Worm (Caenorhabditis elegans) whole organism, young adult: ENCODE measurements around the gene acbp-4.
A peak's percentile ranks its signal among the peaks of the same experiment; 100 is the strongest.

Experiments used
- D2030.7 ChIP-seq: fragments of 200-800 bp; sonication (Bioruptor generic); IDR thresholded peaks from 2 replicates; pipeline ENCODE4 v1.3.6; 2022; ENCODE audit warnings: missing genetic modification reagents, missing genetic modification characterization, missing compliant biosample characterization
- F22D6.2 ChIP-seq: sonication (generic microtip); optimal IDR thresholded peaks from 2 replicates; lab custom pipeline; 2016; ENCODE audit warnings: mild to moderate bottlenecking, missing genetic modification characterization, missing compliant biosample characterization
- F33H1.4 ChIP-seq: fragments of 200-800 bp; sonication (Bioruptor generic); IDR thresholded peaks from 2 replicates; pipeline ENCODE4 v1.3.6; 2022; ENCODE audit warnings: missing genetic modification reagents, missing genetic modification characterization, missing compliant biosample characterization
- F37B4.10 ChIP-seq: fragments of 200-800 bp; sonication (Bioruptor generic); IDR thresholded peaks from 2 replicates; pipeline ENCODE4 v1.3.6; 2022; ENCODE audit warnings: missing genetic modification characterization, missing compliant biosample characterization
- F49E8.2 ChIP-seq: sonication (generic microtip); optimal IDR thresholded peaks from 3 replicates; lab custom pipeline; 2017; ENCODE audit warnings: missing genetic modification characterization, mild to moderate bottlenecking, missing compliant biosample characterization, antibody characterized with exemption, moderate library complexity; ENCODE audit not compliant: insufficient read depth
- F55B11.4 ChIP-seq: sonication (generic microtip); optimal IDR thresholded peaks from 2 replicates; lab custom pipeline; 2016; ENCODE audit warnings: missing compliant biosample characterization, missing genetic modification characterization, borderline replicate concordance; ENCODE audit not compliant: insufficient read depth
- K11D2.4 ChIP-seq: fragments of 200-800 bp; sonication (Bioruptor generic); IDR thresholded peaks from 2 replicates; pipeline ENCODE4 v1.3.6; 2022; ENCODE audit warnings: missing genetic modification reagents, missing genetic modification characterization, missing compliant biosample characterization
- T07F8.4 ChIP-seq: sonication (generic microtip); optimal IDR thresholded peaks from 2 replicates; lab custom pipeline; 2016; ENCODE audit warnings: mild to moderate bottlenecking, missing genetic modification characterization, moderate library complexity, missing compliant biosample characterization
- T26A5.8 ChIP-seq: sonication (generic microtip); optimal IDR thresholded peaks from 2 replicates; lab custom pipeline; 2016; ENCODE audit warnings: missing genetic modification characterization, missing compliant biosample characterization
- Y53F4B.3 ChIP-seq: fragments of 200-800 bp; sonication (Bioruptor generic); IDR thresholded peaks from 2 replicates; pipeline ENCODE4 v1.3.6; 2022; ENCODE audit warnings: missing genetic modification reagents, missing genetic modification characterization, missing compliant biosample characterization
- Y67H2A.10 ChIP-seq: fragments of 200-800 bp; sonication (Bioruptor generic); conservative IDR thresholded peaks from 2 replicates; pipeline ENCODE4 v1.3.6; 2022; ENCODE audit warnings: missing genetic modification reagents, missing genetic modification characterization, missing compliant biosample characterization
- Y79H2A.3 ChIP-seq: fragments of 200-800 bp; sonication (Bioruptor generic); conservative IDR thresholded peaks from 2 replicates; pipeline ENCODE4 v1.3.6; 2022; ENCODE audit warnings: missing genetic modification reagents, missing genetic modification characterization, missing compliant biosample characterization
- aptf-3 ChIP-seq: fragments of 200-800 bp; sonication (Bioruptor generic); IDR thresholded peaks from 2 replicates; pipeline ENCODE4 v1.3.6; 2022; ENCODE audit warnings: missing genetic modification characterization, missing compliant biosample characterization
- attf-3 ChIP-seq: fragments of 200-800 bp; sonication (Bioruptor generic); conservative IDR thresholded peaks from 2 replicates; pipeline ENCODE4 v1.3.6; 2022; ENCODE audit warnings: missing genetic modification reagents, missing genetic modification characterization, missing compliant biosample characterization
- bed-1 ChIP-seq: fragments of 200-800 bp; sonication (Bioruptor generic); IDR thresholded peaks from 2 replicates; pipeline ENCODE4 v1.3.6; 2022; ENCODE audit warnings: missing genetic modification reagents, missing genetic modification characterization, missing compliant biosample characterization
- bed-2 ChIP-seq: fragments of 200-800 bp; sonication (Bioruptor generic); IDR thresholded peaks from 2 replicates; pipeline ENCODE4 v1.3.6; 2022; ENCODE audit warnings: missing genetic modification reagents, missing genetic modification characterization, missing compliant biosample characterization
- cebp-2 ChIP-seq: fragments of 200-800 bp; sonication (Bioruptor generic); IDR thresholded peaks from 2 replicates; pipeline ENCODE4 v1.3.6; 2022; ENCODE audit warnings: missing genetic modification characterization, missing compliant biosample characterization
- die-1 ChIP-seq: sonication (generic microtip); optimal IDR thresholded peaks from 2 replicates; lab custom pipeline; 2016; ENCODE audit warnings: missing genotype, mild to moderate bottlenecking, missing genetic modification characterization, missing compliant biosample characterization
- dox-1 ChIP-seq: fragments of 200-800 bp; sonication (Bioruptor generic); IDR thresholded peaks from 2 replicates; pipeline ENCODE4 v1.3.6; 2022; ENCODE audit warnings: missing genetic modification reagents, missing genetic modification characterization, missing compliant biosample characterization
- dpff-1 ChIP-seq: sonication (generic microtip); optimal IDR thresholded peaks from 2 replicates; lab custom pipeline; 2017; ENCODE audit warnings: mild to moderate bottlenecking, missing genetic modification characterization, missing compliant biosample characterization
- dpl-1 ChIP-seq: fragments of 150-350 bp; optimal IDR thresholded peaks from 2 replicates; lab custom pipeline; 2014; ENCODE audit warnings: missing biosample characterization, missing genetic modification reagents, missing genetic modification characterization
- ekl-4 ChIP-seq: fragments of 200-800 bp; sonication (Bioruptor generic); IDR thresholded peaks from 2 replicates; pipeline ENCODE4 v1.3.6; 2022; ENCODE audit warnings: missing genetic modification reagents, missing genetic modification characterization, missing compliant biosample characterization
- ets-4 ChIP-seq: fragments of 200-800 bp; sonication (Bioruptor generic); optimal IDR thresholded peaks from 2 replicates; lab custom pipeline; 2018; ENCODE audit warnings: mild to moderate bottlenecking, missing genetic modification characterization, missing compliant biosample characterization
- fkh-3 ChIP-seq: sonication (generic microtip); optimal IDR thresholded peaks from 2 replicates; lab custom pipeline; 2016; ENCODE audit warnings: mild to moderate bottlenecking, missing genetic modification characterization, missing compliant biosample characterization
- gei-17 ChIP-seq: fragments of 200-800 bp; sonication (Bioruptor generic); optimal IDR thresholded peaks from 2 replicates; lab custom pipeline; 2018; ENCODE audit warnings: mild to moderate bottlenecking, missing genetic modification characterization, missing compliant biosample characterization
- him-1 ChIP-seq: sonication (generic microtip); optimal IDR thresholded peaks from 2 replicates; lab custom pipeline; 2016; ENCODE audit warnings: missing genotype, missing genetic modification reagents, missing genetic modification characterization, missing compliant biosample characterization
- hlh-12 ChIP-seq: sonication (generic microtip); optimal IDR thresholded peaks from 2 replicates; lab custom pipeline; 2016; ENCODE audit warnings: missing genetic modification characterization, missing compliant biosample characterization
- hlh-26 ChIP-seq: fragments of 200-800 bp; sonication (Bioruptor generic); conservative IDR thresholded peaks from 2 replicates; pipeline ENCODE4 v1.3.6; 2022; ENCODE audit warnings: missing genetic modification reagents, missing genetic modification characterization, missing compliant biosample characterization
- hsf-1 ChIP-seq: fragments of 200-800 bp; sonication (Bioruptor generic); IDR thresholded peaks from 2 replicates; pipeline ENCODE4 v1.3.6; 2022; ENCODE audit warnings: missing genetic modification reagents, missing genetic modification characterization, missing compliant biosample characterization
- lag-1 ChIP-seq: fragments of 200-800 bp; sonication (Bioruptor generic); IDR thresholded peaks from 2 replicates; pipeline ENCODE4 v1.3.6; 2022; ENCODE audit warnings: missing genetic modification reagents, missing genetic modification characterization, missing compliant biosample characterization
- let-526 ChIP-seq: fragments of 200-800 bp; sonication (Bioruptor generic); IDR thresholded peaks from 2 replicates; pipeline ENCODE4 v1.3.6; 2022; ENCODE audit warnings: missing genetic modification reagents, missing genetic modification characterization, missing compliant biosample characterization
- madf-10 ChIP-seq: sonication (generic microtip); optimal IDR thresholded peaks from 2 replicates; lab custom pipeline; 2016; ENCODE audit warnings: mild to moderate bottlenecking, missing genetic modification characterization, missing compliant biosample characterization
- madf-3 ChIP-seq: fragments of 200-800 bp; sonication (Bioruptor generic); IDR thresholded peaks from 2 replicates; pipeline ENCODE4 v1.3.6; 2022; ENCODE audit warnings: missing genetic modification reagents, missing genetic modification characterization, missing compliant biosample characterization
- nfya-2 ChIP-seq: fragments of 200-800 bp; sonication (Bioruptor generic); IDR thresholded peaks from 2 replicates; pipeline ENCODE4 v1.3.6; 2022; ENCODE audit warnings: missing genetic modification reagents, missing genetic modification characterization, missing compliant biosample characterization
- nhr-120 ChIP-seq: fragments of 200-800 bp; sonication (Bioruptor generic); IDR thresholded peaks from 2 replicates; pipeline ENCODE4 v1.3.6; 2022; ENCODE audit warnings: missing genetic modification characterization, missing compliant biosample characterization
- nhr-179 ChIP-seq: sonication (generic microtip); optimal IDR thresholded peaks from 2 replicates; lab custom pipeline; 2016; ENCODE audit warnings: mild to moderate bottlenecking, missing genetic modification characterization, missing compliant biosample characterization
- nhr-80 ChIP-seq: sonication (generic microtip); optimal IDR thresholded peaks from 2 replicates; lab custom pipeline; 2016; ENCODE audit warnings: missing genetic modification characterization, missing compliant biosample characterization
- rcor-1 ChIP-seq: fragments of 200-800 bp; sonication (Bioruptor generic); IDR thresholded peaks from 2 replicates; pipeline ENCODE4 v1.3.6; 2022; ENCODE audit warnings: missing genetic modification reagents, missing genetic modification characterization, missing compliant biosample characterization
- snpc-4 ChIP-seq, 5 experiments: fragments of 150-350 bp in 1 of 5; sonication (generic microtip) in 4 of 5; optimal IDR thresholded peaks; 2 replicates each; lab custom pipeline; 2014 to 2018; ENCODE audit warnings: missing genetic modification characterization in 5 of 5, missing biosample characterization in 3 of 5, antibody characterized with exemption in 2 of 5, mild to moderate bottlenecking in 2 of 5, missing compliant biosample characterization in 2 of 5, missing genotype in 2 of 5, moderate library complexity in 2 of 5, missing genetic modification reagents in 1 of 5
- sptf-2 ChIP-seq: fragments of 200-800 bp; sonication (Bioruptor generic); optimal IDR thresholded peaks from 2 replicates; lab custom pipeline; 2018; ENCODE audit warnings: mild to moderate bottlenecking, missing genetic modification characterization, missing compliant biosample characterization
- tbp1 ChIP-seq: fragments of 200-800 bp; sonication (Bioruptor generic); optimal IDR thresholded peaks from 2 replicates; lab custom pipeline; 2018; ENCODE audit warnings: mild to moderate bottlenecking, missing genetic modification characterization, missing compliant biosample characterization
- unc-130 ChIP-seq: sonication (generic microtip); optimal IDR thresholded peaks from 2 replicates; lab custom pipeline; 2016; ENCODE audit warnings: missing genetic modification reagents, missing genetic modification characterization, missing compliant biosample characterization
- xnd-1 ChIP-seq: sonication (generic microtip); optimal IDR thresholded peaks from 2 replicates; lab custom pipeline; 2016; ENCODE audit warnings: missing genotype, missing genetic modification reagents, missing genetic modification characterization, missing compliant biosample characterization
- zfh-2 ChIP-seq: fragments of 200-800 bp; sonication (Bioruptor generic); conservative IDR thresholded peaks from 2 replicates; pipeline ENCODE4 v1.3.6; 2022; ENCODE audit warnings: missing genetic modification reagents, missing genetic modification characterization, missing compliant biosample characterization
- ztf-18 ChIP-seq: sonication (generic microtip); optimal IDR thresholded peaks from 2 replicates; lab custom pipeline; 2016; ENCODE audit warnings: missing genotype, mild to moderate bottlenecking, missing genetic modification characterization, missing compliant biosample characterization
- ztf-22 ChIP-seq: fragments of 200-800 bp; sonication (Bioruptor generic); optimal IDR thresholded peaks from 2 replicates; lab custom pipeline; 2018; ENCODE audit warnings: mild to moderate bottlenecking, missing genetic modification characterization, moderate library complexity, missing compliant biosample characterization
- ztf-28 ChIP-seq: fragments of 200-800 bp; sonication (Bioruptor generic); IDR thresholded peaks from 2 replicates; pipeline ENCODE4 v1.3.6; 2022; ENCODE audit warnings: missing genetic modification reagents, missing genetic modification characterization, missing compliant biosample characterization
- ztf-3 ChIP-seq: fragments of 200-800 bp; sonication (Bioruptor generic); optimal IDR thresholded peaks from 2 replicates; lab custom pipeline; 2018; ENCODE audit warnings: mild to moderate bottlenecking, missing genetic modification characterization, missing compliant biosample characterization

The acbp-4 gene

DNA sequence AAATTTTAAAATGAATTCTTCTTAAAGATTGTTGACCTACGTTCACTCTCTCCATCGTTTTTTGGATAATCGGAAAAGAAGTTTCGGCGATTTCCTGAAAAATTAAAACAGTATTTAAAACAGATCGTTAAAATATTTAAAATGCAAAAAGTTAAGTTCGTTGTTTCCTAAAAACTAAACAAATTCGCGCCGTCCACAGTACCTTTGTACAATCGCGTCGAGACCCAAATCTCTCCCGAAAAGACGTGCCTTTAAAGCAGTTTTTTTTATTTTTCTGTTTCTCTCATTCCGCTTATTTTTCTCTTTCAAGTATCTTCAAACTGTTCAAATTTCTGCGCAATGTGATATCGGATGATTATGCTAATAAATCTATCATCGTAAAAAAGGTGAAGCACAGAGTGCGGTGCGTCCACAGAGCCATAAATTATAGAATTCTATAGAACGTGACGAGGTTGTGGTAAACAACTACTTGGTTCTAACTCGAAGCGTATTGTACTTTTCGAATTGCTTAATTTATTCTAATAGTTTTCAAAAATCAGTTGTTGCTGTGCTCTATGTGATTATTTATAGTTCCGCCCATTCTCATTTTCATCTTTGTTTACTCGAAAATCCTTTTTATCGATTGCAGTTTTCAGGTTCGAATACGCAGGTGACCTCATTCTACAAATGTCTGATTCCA, 1.9 kb upstream of the acbp-4 start, which contains the start of the genes F56C9.6 and F56C9.3 (continued):
- TF ChIP-seq xnd-1 (tag; lab: Kevin White, UChicago) (peak; percentile 74), fkh-3 (tag; lab: Kevin White, UChicago) (no peak), ztf-22 (no peak), rcor-1 (GFP tag; lab: Robert Waterston, UW) (no peak), hsf-1 (GFP tag; lab: Robert Waterston, UW) (0 out of 2 replicates have a peak, but pooled peaks have one; percentile 19), ets-4 (GFP tag; lab: Kevin White, UChicago) (no peak), D2030.7 (GFP tag; lab: Robert Waterston, UW) (peak; percentile 79), dpl-1 (GFP tag; lab: Kevin White, UChicago) (peak; percentile 70), unc-130 (GFP tag; lab: Kevin White, UChicago) (no peak), zfh-2 (GFP tag; lab: Robert Waterston, UW) (no peak), F55B11.4 (tag; lab: Kevin White, UChicago) (no peak), ztf-3 (GFP tag; lab: Kevin White, UChicago) (no peak), bed-2 (no peak), cebp-2 (GFP tag; lab: Robert Waterston, UW) (no peak), nhr-179 (tag; lab: Kevin White, UChicago) (no peak), tbp1 (peak; percentile 16), die-1 (tag; lab: Kevin White, UChicago) (no peak), F37B4.10 (GFP tag; lab: Robert Waterston, UW) (no peak), hlh-26 (GFP tag; lab: Robert Waterston, UW) (no peak), ekl-4 (GFP tag; lab: Robert Waterston, UW) (0 out of 2 replicates have a peak, but pooled peaks have one; percentile 40), ztf-28 (GFP tag; lab: Robert Waterston, UW) (no peak), F49E8.2 (peak; percentile 79), T07F8.4 (tag; lab: Kevin White, UChicago) (no peak), ztf-18 (tag; lab: Kevin White, UChicago) (no peak), dox-1 (GFP tag; lab: Robert Waterston, UW) (0 out of 2 replicates have a peak, but pooled peaks have one; percentile 4), nfya-2 (GFP tag; lab: Robert Waterston, UW) (no peak), lag-1 (GFP tag; lab: Robert Waterston, UW) (no peak), F33H1.4 (GFP tag; lab: Robert Waterston, UW) (peak; percentile 95), gei-17 (GFP tag; lab: Kevin White, UChicago) (no peak), K11D2.4 (GFP tag; lab: Robert Waterston, UW) (no peak), bed-1 (GFP tag; lab: Robert Waterston, UW) (no peak), dpff-1 (tag; lab: Kevin White, UChicago) (no peak), madf-3 (GFP tag; lab: Robert Waterston, UW) (0 out of 2 replicates have a peak, but pooled peaks have one; percentile 23), hlh-12 (tag; lab: Kevin White, UChicago) (no peak), T26A5.8 (tag; lab: Kevin White, UChicago) (no peak), Y79H2A.3 (GFP tag; lab: Robert Waterston, UW) (no peak), F22D6.2 (tag; lab: Kevin White, UChicago) (no peak), Y67H2A.10 (GFP tag; lab: Robert Waterston, UW) (no peak), nhr-80 (tag; lab: Kevin White, UChicago) (no peak), aptf-3 (GFP tag; lab: Robert Waterston, UW) (no peak), nhr-120 (GFP tag; lab: Robert Waterston, UW) (no peak), snpc-4 (GFP tag; optimal IDR thresholded peaks at IDR 0.05; lab: Kevin White, UChicago) (no peak), snpc-4 (tag; optimal IDR thresholded peaks at IDR 0.05; lab: Kevin White, UChicago) (peak in 1 of 4 experiments; percentile 12), him-1 (no peak), sptf-2 (no peak), let-526 (no peak), attf-3 (GFP tag; lab: Robert Waterston, UW) (no peak), madf-10 (tag; lab: Kevin White, UChicago) (no peak), Y53F4B.3 (no peak)
